Worm (Caenorhabditis elegans): ENCODE data around the gene lips-9.

Gene lips-9

DNA sequence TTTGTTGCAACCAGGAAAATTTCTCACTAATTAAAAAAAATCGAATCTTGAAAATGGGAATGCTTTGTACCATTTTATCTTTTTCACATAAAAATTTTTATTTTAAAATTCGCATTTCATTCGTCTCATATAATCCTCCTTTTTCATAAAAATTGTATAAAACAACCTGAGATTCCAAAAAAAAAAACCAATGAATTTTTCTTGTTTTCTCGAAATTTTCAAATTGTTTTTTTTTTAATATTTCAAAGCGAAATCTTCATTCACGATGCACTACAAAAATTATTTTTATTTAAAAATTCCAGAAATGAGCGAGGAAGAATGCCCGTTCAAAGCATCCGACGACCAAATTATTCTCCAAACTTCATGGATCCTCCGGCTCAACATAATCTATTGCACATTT lies 50.2 kb downstream of the lips-9 start, which contains the start of gene sra-14:
TSS of gene sra-14 (plus strand) at position 301 of the 400 bp plus-strand sequence.
- TF ChIP-seq cebp-1 (GFP tag; IDR thresholded peaks at IDR 0.05) (no peak), cebp-1 (tag; optimal IDR thresholded peaks at IDR 0.05) (no peak)
